Worm (Caenorhabditis elegans): ENCODE results near the gene F41B4.1.

- no peak for TF ChIP-seq W03F9.2 (tag; optimal IDR thresholded peaks at IDR 0.05)
- no peak for TF ChIP-seq dao-5 (tag; optimal IDR thresholded peaks at IDR 0.05)
Observed at ce11 chrX:6825840-6826239, at the start of gene F41B4.1.
